Fruit fly (Drosophila melanogaster): ENCODE results near the gene CG43155.
A peak's percentile ranks its signal among the peaks of the same experiment; 100 is the strongest.

The CG43155 gene

dm6 chrX:11423277-11423717 is 36.3 kb upstream of the CG43155 start (continued):
- TF ChIP-seq nerfin-1 (tag; optimal IDR thresholded peaks at IDR 0.05): peak; percentile 65
- TF ChIP-seq NK7.1 (GFP tag; optimal IDR thresholded peaks at IDR 0.05): peak; percentile 88
- peak; percentile 90 for TF ChIP-seq CG30403 (GFP tag; optimal IDR thresholded peaks at IDR 0.05)
- peak; percentile 74 for TF ChIP-seq Atf3 (GFP tag; optimal IDR thresholded peaks at IDR 0.05)
- TF ChIP-seq CG17186 (GFP tag; optimal IDR thresholded peaks at IDR 0.05): no peak
- peak; percentile 82 for TF ChIP-seq gsb (GFP tag; IDR thresholded peaks at IDR 0.05)
- TF ChIP-seq fd3F (GFP tag; optimal IDR thresholded peaks at IDR 0.05): peak; percentile 90
- peak; percentile 76 for TF ChIP-seq CG11723 (GFP tag; optimal IDR thresholded peaks at IDR 0.05)
- TF ChIP-seq Deaf1 (tag; optimal IDR thresholded peaks at IDR 0.05): peak; percentile 67
- TF ChIP-seq pzg (GFP tag; optimal IDR thresholded peaks at IDR 0.05): peak; percentile 9
- TF ChIP-seq sqz (GFP tag; optimal IDR thresholded peaks at IDR 0.05): peak; percentile 79
- peak; percentile 30 for TF ChIP-seq CTCF (GFP tag; optimal IDR thresholded peaks at IDR 0.05)
- peak; percentile 56 for TF ChIP-seq CG15696 (tag; optimal IDR thresholded peaks at IDR 0.05)
- TF ChIP-seq slp2 (GFP tag; optimal IDR thresholded peaks at IDR 0.05): peak; percentile 86
- peak; percentile 80 for TF ChIP-seq CG9876 (GFP tag; optimal IDR thresholded peaks at IDR 0.05)
- peak; percentile 84 for TF ChIP-seq Aef1 (GFP tag; IDR thresholded peaks at IDR 0.05)
- TF ChIP-seq Side (GFP tag; optimal IDR thresholded peaks at IDR 0.05): peak; percentile 85
- TF ChIP-seq Sox100B (GFP tag; optimal IDR thresholded peaks at IDR 0.05): peak; percentile 83
- TF ChIP-seq br (optimal IDR thresholded peaks at IDR 0.05): no peak
- TF ChIP-seq Rfx (GFP tag; IDR thresholded peaks at IDR 0.05): peak; percentile 95
- no peak for TF ChIP-seq Bgb (GFP tag; IDR thresholded peaks at IDR 0.05; ENCODE audit: partially characterized antibody)
- TF ChIP-seq nerfin-2 (GFP tag; IDR thresholded peaks at IDR 0.05; ENCODE audit: partially characterized antibody): no peak
- peak; percentile 47 for TF ChIP-seq CG14965 (GFP tag; optimal IDR thresholded peaks at IDR 0.05; ENCODE audit: borderline replicate concordance)
- TF ChIP-seq Hmx (GFP tag; optimal IDR thresholded peaks at IDR 0.05): peak; percentile 18
- TF ChIP-seq danr (GFP tag; IDR thresholded peaks at IDR 0.05): peak; percentile 84
- peak; percentile 50 for TF ChIP-seq CG3838 (GFP tag; optimal IDR thresholded peaks at IDR 0.05)
- peak; percentile 60; the same call in 1 of the 2 replicates for TF ChIP-seq CG5953 (GFP tag; IDR thresholded peaks at IDR 0.05)
- TF ChIP-seq slou (GFP tag; optimal IDR thresholded peaks at IDR 0.05): peak; percentile 76
- TF ChIP-seq CG3995 (GFP tag; optimal IDR thresholded peaks at IDR 0.05): peak; percentile 58
- no peak for TF ChIP-seq vnd (GFP tag; IDR thresholded peaks at IDR 0.05; ENCODE audit: partially characterized antibody)
- TF ChIP-seq Gsc (GFP tag; IDR thresholded peaks at IDR 0.05): no peak
- TF ChIP-seq run (tag; optimal IDR thresholded peaks at IDR 0.05): peak; percentile 81
- TF ChIP-seq rib (GFP tag; IDR thresholded peaks at IDR 0.05): peak; percentile 79; the same call in 1 of the 2 replicates
- TF ChIP-seq CG12104 (GFP tag; optimal IDR thresholded peaks at IDR 0.05): peak; percentile 72
- peak; percentile 79 for TF ChIP-seq jumu (GFP tag; optimal IDR thresholded peaks at IDR 0.05)
- peak; percentile 85 for TF ChIP-seq corto (GFP tag; optimal IDR thresholded peaks at IDR 0.05)
- no peak for TF ChIP-seq CG13287 (GFP tag; IDR thresholded peaks at IDR 0.05; ENCODE audit: partially characterized antibody)
- TF ChIP-seq Eip74EF (GFP tag; optimal IDR thresholded peaks at IDR 0.05): peak in 1 of 2 experiments; percentile 97
- no peak for TF ChIP-seq nom (GFP tag; optimal IDR thresholded peaks at IDR 0.05)
- TF ChIP-seq CG9817 (tag; optimal IDR thresholded peaks at IDR 0.05): peak; percentile 85
- TF ChIP-seq Dref (GFP tag; IDR thresholded peaks at IDR 0.05): no peak
- peak; percentile 93 for TF ChIP-seq CG14441 (GFP tag; IDR thresholded peaks at IDR 0.05)
- TF ChIP-seq caup (GFP tag; optimal IDR thresholded peaks at IDR 0.05; ENCODE audit: severe bottlenecking): peak; percentile 91
- TF ChIP-seq abd-A (tag; optimal IDR thresholded peaks at IDR 0.05): no peak
- TF ChIP-seq fu2 (GFP tag; optimal IDR thresholded peaks at IDR 0.05): peak; percentile 89
- TF ChIP-seq Abd-B (GFP tag; optimal IDR thresholded peaks at IDR 0.05): peak; percentile 81
- TF ChIP-seq B-H2 (GFP tag; optimal IDR thresholded peaks at IDR 0.05): no peak
- peak; percentile 86 for TF ChIP-seq shn (GFP tag; optimal IDR thresholded peaks at IDR 0.05)
- TF ChIP-seq aop (GFP tag; IDR thresholded peaks at IDR 0.05): peak; percentile 85
- TF ChIP-seq Sry-β (GFP tag; optimal IDR thresholded peaks at IDR 0.05): no peak
- TF ChIP-seq CG7839 (tag; optimal IDR thresholded peaks at IDR 0.05): peak; percentile 91
